Fruit fly (Drosophila melanogaster) Kc167 (cell line): ENCODE data around the gene holn1.

Experiments
- Myc ChIP-seq: fragments of >200 bp; optimal IDR thresholded peaks from 2 replicates; lab custom pipeline; 2017; ENCODE audit warnings: missing external identifiers
- Sin3A ChIP-seq: fragments of >200 bp; optimal IDR thresholded peaks from 2 replicates; lab custom pipeline; 2018; ENCODE audit warnings: missing external identifiers
- h ChIP-seq: fragments of >200 bp; optimal IDR thresholded peaks from 3 replicates; lab custom pipeline; 2018; ENCODE audit warnings: missing external identifiers
- insv ChIP-seq: fragments of >200 bp; optimal IDR thresholded peaks from 3 replicates; lab custom pipeline; 2018; ENCODE audit warnings: missing external identifiers
- psq ChIP-seq: fragments of >200 bp; optimal IDR thresholded peaks from 2 replicates; lab custom pipeline; 2017; ENCODE audit warnings: missing external identifiers
- ttk ChIP-seq: sonication (Bioruptor generic); optimal IDR thresholded peaks from 2 replicates; lab custom pipeline; 2017; ENCODE audit warnings: missing external identifiers

- TF ChIP-seq ttk (lab: Kevin White, UChicago) (no peak), h (no peak), Myc (lab: Kevin White, UChicago) (no peak), psq (lab: Kevin White, UChicago) (no peak), insv (lab: Kevin White, UChicago) (no peak), Sin3A (no peak)
These were observed 27.6 kb upstream of the holn1 start, which contains the start of the genes Ip259 and RpS27A for dm6 chr2L:10408122-10408576.
